Worm (Caenorhabditis elegans): Measurements from ENCODE around the gene col-93.
"Not testable (repeated sequence)": the region's sequence is repeated elsewhere in the genome, so short reads cannot be mapped to it uniquely, and the experiment has no call there.

col-93 gene

ce11 chrIII:10985559-10986036, at the start of gene col-93:
Gene col-93 (minus strand): TSS chrIII:10985609.
- TF ChIP-seq ama-1 (optimal IDR thresholded peaks at IDR 0.05) (no peak), hlh-13 (GFP tag; optimal IDR thresholded peaks at IDR 0.05) (no peak), ztf-16 (tag; optimal IDR thresholded peaks at IDR 0.05) (no peak), tbx-7 (tag; optimal IDR thresholded peaks at IDR 0.05) (no peak), tbx-2 (tag; optimal IDR thresholded peaks at IDR 0.05) (no peak)

- TF ChIP-seq ceh-2 (tag; optimal IDR thresholded peaks at IDR 0.05) (no peak), ttx-3 (tag; optimal IDR thresholded peaks at IDR 0.05) (no peak), ceh-34 (tag; optimal IDR thresholded peaks at IDR 0.05) (no peak), unc-42 (tag; optimal IDR thresholded peaks at IDR 0.05) (no peak), fkh-6 (tag; optimal IDR thresholded peaks at IDR 0.05) (no peak), ahr-1 (tag; optimal IDR thresholded peaks at IDR 0.05) (no peak), sdc-2 (tag; optimal IDR thresholded peaks at IDR 0.05) (no peak), ceh-48 (tag; optimal IDR thresholded peaks at IDR 0.05) (no peak), eyg-1 (tag; optimal IDR thresholded peaks at IDR 0.05) (no peak)
Observed at ce11 chrIII:11032872-11033271, 47.5 kb upstream of the col-93 start, which contains the start of gene Y48A6B.9. Gene Y48A6B.9 (plus strand): TSS chrIII:11033172.

ce11 chrIII:11031309-11031708, 45.9 kb upstream of the col-93 start, which contains the start of gene Y48A6B.14:
Gene Y48A6B.14 (plus strand): TSS chrIII:11031609.
- TF ChIP-seq elt-2 (tag; optimal IDR thresholded peaks at IDR 0.05) (no peak), sox-4 (tag; optimal IDR thresholded peaks at IDR 0.05) (no peak), odd-2 (tag; optimal IDR thresholded peaks at IDR 0.05) (no peak), unc-3 (GFP tag; conservative IDR thresholded peaks at IDR 0.05) (no peak), unc-3 (tag; optimal IDR thresholded peaks at IDR 0.05) (no peak), hlh-30 (tag; optimal IDR thresholded peaks at IDR 0.05; ENCODE audit: insufficient read depth) (no peak), pqm-1 (tag; optimal IDR thresholded peaks at IDR 0.05) (no peak), pax-1 (tag; optimal IDR thresholded peaks at IDR 0.05) (no peak), ceh-34 (tag; optimal IDR thresholded peaks at IDR 0.05) (no peak), C38D4.7 (GFP tag; optimal IDR thresholded peaks at IDR 0.05) (no peak), tbx-7 (tag; optimal IDR thresholded peaks at IDR 0.05) (no peak), unc-55 (GFP tag; optimal IDR thresholded peaks at IDR 0.05) (no peak), ceh-6 (GFP tag; optimal IDR thresholded peaks at IDR 0.05) (no peak), ttx-3 (tag; optimal IDR thresholded peaks at IDR 0.05) (no peak), ceh-45 (GFP tag; IDR thresholded peaks at IDR 0.05) (no peak), rnt-1 (tag; optimal IDR thresholded peaks at IDR 0.05) (no peak)

ce11 chrIII:11029337-11029736, 43.9 kb upstream of the col-93 start, which contains the start of gene Y48A6B.8:
Gene Y48A6B.8 (minus strand): TSS chrIII:11029437.
- not testable (repeated sequence) for TF ChIP-seq lim-6 (tag; optimal IDR thresholded peaks at IDR 0.05); ceh-2 (tag; optimal IDR thresholded peaks at IDR 0.05); mec-3 (tag; optimal IDR thresholded peaks at IDR 0.05; ENCODE audit: borderline replicate concordance)

ce11 chrIII:11026516-11027048, 41.2 kb upstream of the col-93 start, which contains the start of gene Y48A6B.7:
Gene Y48A6B.7 (minus strand): TSS chrIII:11026566.
- TF ChIP-seq lin-11 (tag; optimal IDR thresholded peaks at IDR 0.05): no peak
- TF ChIP-seq che-1 (tag; optimal IDR thresholded peaks at IDR 0.05): no peak
- TF ChIP-seq ceh-48 (tag; optimal IDR thresholded peaks at IDR 0.05): no peak
- no peak for TF ChIP-seq sox-4 (tag; optimal IDR thresholded peaks at IDR 0.05)
- TF ChIP-seq pqm-1 (tag; optimal IDR thresholded peaks at IDR 0.05): peak; percentile 62
- TF ChIP-seq dve-1 (tag; optimal IDR thresholded peaks at IDR 0.05): no peak
- TF ChIP-seq T23F11.4 (GFP tag; optimal IDR thresholded peaks at IDR 0.05): no peak
- no peak for TF ChIP-seq ceh-14 (tag; optimal IDR thresholded peaks at IDR 0.05)
- no peak for TF ChIP-seq C38D4.7 (GFP tag; optimal IDR thresholded peaks at IDR 0.05)
- TF ChIP-seq hlh-13 (GFP tag; optimal IDR thresholded peaks at IDR 0.05): no peak
- TF ChIP-seq mec-3 (tag; optimal IDR thresholded peaks at IDR 0.05; ENCODE audit: borderline replicate concordance): no peak
- no peak for TF ChIP-seq pax-1 (tag; optimal IDR thresholded peaks at IDR 0.05)
- TF ChIP-seq elt-2 (tag; optimal IDR thresholded peaks at IDR 0.05): peak; percentile 58
- TF ChIP-seq eyg-1 (tag; optimal IDR thresholded peaks at IDR 0.05): no peak
- no peak for TF ChIP-seq tbx-7 (tag; optimal IDR thresholded peaks at IDR 0.05)
- no peak for TF ChIP-seq ceh-45 (GFP tag; IDR thresholded peaks at IDR 0.05)
